Worm (Caenorhabditis elegans) whole organism, L2 larva: Measurements from ENCODE around the gene chil-26.
A peak's percentile ranks its signal among the peaks of the same experiment; 100 is the strongest.

Experiments used
- C34F6.9 ChIP-seq: fragments of 150-350 bp; optimal IDR thresholded peaks from 2 replicates; lab custom pipeline; 2014; ENCODE audit warnings: missing biosample characterization, missing genetic modification characterization
- F13H6.1 ChIP-seq: sonication (generic microtip); optimal IDR thresholded peaks from 2 replicates; lab custom pipeline; 2016; ENCODE audit warnings: missing genetic modification characterization, missing compliant biosample characterization
- Y55F3AM.14 ChIP-seq: fragments of 200-800 bp; sonication (Bioruptor generic); optimal IDR thresholded peaks from 2 replicates; lab custom pipeline; 2018; ENCODE audit warnings: mild to moderate bottlenecking, missing genetic modification characterization, missing compliant biosample characterization
- ZK546.5 ChIP-seq: sonication (generic microtip); optimal IDR thresholded peaks from 2 replicates; lab custom pipeline; 2017; ENCODE audit warnings: missing biosample characterization, missing genetic modification characterization
- alr-1 ChIP-seq: fragments of 150-350 bp; optimal IDR thresholded peaks from 2 replicates; lab custom pipeline; 2014; ENCODE audit warnings: missing biosample characterization, missing genetic modification characterization
- aly-2 ChIP-seq: fragments of 150-350 bp; optimal IDR thresholded peaks from 2 replicates; lab custom pipeline; 2014; ENCODE audit warnings: missing biosample characterization, missing genetic modification characterization
- ama-1 ChIP-seq: fragments of 150-350 bp; optimal IDR thresholded peaks from 2 replicates; lab custom pipeline; 2018; ENCODE audit warnings: inconsistent platforms
- blmp-1 ChIP-seq: sonication (generic microtip); optimal IDR thresholded peaks from 2 replicates; lab custom pipeline; 2017; ENCODE audit warnings: missing genetic modification characterization, mild to moderate bottlenecking, missing compliant biosample characterization, antibody characterized with exemption, moderate library complexity; ENCODE audit not compliant: insufficient read depth
- ceh-16 ChIP-seq: fragments of 150-350 bp; optimal IDR thresholded peaks from 2 replicates; lab custom pipeline; 2014; ENCODE audit warnings: missing biosample characterization, missing genetic modification characterization
- ceh-82 ChIP-seq: fragments of 150-350 bp; optimal IDR thresholded peaks from 2 replicates; lab custom pipeline; 2014; ENCODE audit warnings: missing biosample characterization, missing genetic modification characterization
- crh-2 ChIP-seq: sonication (generic microtip); optimal IDR thresholded peaks from 2 replicates; lab custom pipeline; 2017; ENCODE audit warnings: missing biosample characterization, missing genetic modification characterization
- dmd-4 ChIP-seq: sonication (generic microtip); optimal IDR thresholded peaks from 2 replicates; lab custom pipeline; 2017; ENCODE audit warnings: missing biosample characterization, missing genetic modification characterization
- egl-27 ChIP-seq: sonication (generic microtip); optimal IDR thresholded peaks from 3 replicates; lab custom pipeline; 2017; ENCODE audit warnings: missing biosample characterization, missing genetic modification reagents, missing genetic modification characterization
- elt-1 ChIP-seq: fragments of 150-350 bp; optimal IDR thresholded peaks from 2 replicates; lab custom pipeline; 2014; ENCODE audit warnings: missing biosample characterization, missing genetic modification characterization
- fos-1 ChIP-seq: fragments of 150-350 bp; optimal IDR thresholded peaks from 2 replicates; lab custom pipeline; 2014; ENCODE audit warnings: missing biosample characterization, missing genetic modification characterization
- gmeb-1 ChIP-seq: fragments of 150-350 bp; optimal IDR thresholded peaks from 2 replicates; lab custom pipeline; 2014; ENCODE audit warnings: missing biosample characterization, missing genetic modification characterization
- lin-11 ChIP-seq: fragments of 150-350 bp; sonication (generic microtip); optimal IDR thresholded peaks from 2 replicates; lab custom pipeline; 2014; ENCODE audit warnings: missing biosample characterization, missing genetic modification characterization, inconsistent platforms, mixed read lengths
- lin-39 ChIP-seq: fragments of 150-350 bp; optimal IDR thresholded peaks from 2 replicates; lab custom pipeline; 2014; ENCODE audit warnings: missing biosample characterization, missing genetic modification reagents, missing genetic modification characterization
- lsy-2 ChIP-seq, 2 experiments: fragments of 150-350 bp in 1 of 2; sonication (generic microtip) in 1 of 2; optimal IDR thresholded peaks; 2 replicates each; lab custom pipeline; 2014 to 2017; ENCODE audit warnings: missing biosample characterization in 2 of 2, missing genetic modification characterization in 2 of 2
- mab-5 ChIP-seq: fragments of 150-350 bp; optimal IDR thresholded peaks from 2 replicates; lab custom pipeline; 2014; ENCODE audit warnings: missing biosample characterization, missing genetic modification characterization
- mdl-1 ChIP-seq, 2 experiments: fragments of 150-350 bp in 1 of 2; sonication (generic microtip) in 1 of 2; optimal IDR thresholded peaks; 2 replicates each; lab custom pipeline; 2017; ENCODE audit warnings: missing biosample characterization in 2 of 2, missing genetic modification characterization in 2 of 2
- nhr-11 ChIP-seq: fragments of 150-350 bp; optimal IDR thresholded peaks from 2 replicates; lab custom pipeline; 2014; ENCODE audit warnings: missing biosample characterization, missing genetic modification characterization
- nhr-12 ChIP-seq: fragments of 150-350 bp; optimal IDR thresholded peaks from 2 replicates; lab custom pipeline; 2014; ENCODE audit warnings: missing biosample characterization, missing genetic modification characterization
- nhr-129 ChIP-seq: fragments of 150-350 bp; optimal IDR thresholded peaks from 2 replicates; lab custom pipeline; 2014; ENCODE audit warnings: missing biosample characterization, missing genetic modification characterization
- nhr-21 ChIP-seq: fragments of 150-350 bp; optimal IDR thresholded peaks from 2 replicates; lab custom pipeline; 2014; ENCODE audit warnings: missing biosample characterization, missing genetic modification characterization
- nhr-23 ChIP-seq: fragments of 150-350 bp; optimal IDR thresholded peaks from 2 replicates; lab custom pipeline; 2014; ENCODE audit warnings: missing biosample characterization, missing genetic modification reagents, missing genetic modification characterization
- nhr-237 ChIP-seq: fragments of 150-350 bp; optimal IDR thresholded peaks from 2 replicates; lab custom pipeline; 2014; ENCODE audit warnings: missing biosample characterization, missing genetic modification characterization
- nhr-25 ChIP-seq: fragments of 150-350 bp; sonication (generic microtip); optimal IDR thresholded peaks from 3 replicates; lab custom pipeline; 2014; ENCODE audit warnings: missing biosample characterization, missing genetic modification characterization
- nhr-6 ChIP-seq: fragments of 150-350 bp; optimal IDR thresholded peaks from 2 replicates; lab custom pipeline; 2014; ENCODE audit warnings: missing biosample characterization, missing genetic modification characterization
- nhr-77 ChIP-seq: fragments of 150-350 bp; optimal IDR thresholded peaks from 2 replicates; lab custom pipeline; 2014; ENCODE audit warnings: missing biosample characterization, missing genetic modification characterization
- skn-1 ChIP-seq: sonication (generic microtip); optimal IDR thresholded peaks from 2 replicates; lab custom pipeline; 2017; ENCODE audit warnings: missing biosample characterization, missing genetic modification characterization
- sma-3 ChIP-seq: sonication (generic microtip); optimal IDR thresholded peaks from 2 replicates; lab custom pipeline; 2016; ENCODE audit warnings: missing genetic modification reagents, missing genetic modification characterization, missing compliant biosample characterization
- sma-9 ChIP-seq, 2 experiments: fragments of 150-350 bp in 1 of 2; sonication (generic microtip) in 1 of 2; optimal IDR thresholded peaks; 2 replicates each; lab custom pipeline; 2014 to 2016; ENCODE audit warnings: missing genetic modification characterization in 2 of 2, mild to moderate bottlenecking in 1 of 2, missing biosample characterization in 1 of 2, missing compliant biosample characterization in 1 of 2, missing genetic modification reagents in 1 of 2, moderate library complexity in 1 of 2
- snpc-4 ChIP-seq: fragments of 150-350 bp; optimal IDR thresholded peaks from 2 replicates; lab custom pipeline; 2014; ENCODE audit warnings: missing biosample characterization, missing genetic modification characterization
- unc-55 ChIP-seq: fragments of 150-350 bp; sonication (generic microtip); optimal IDR thresholded peaks from 3 replicates; lab custom pipeline; 2014; ENCODE audit warnings: missing biosample characterization, missing genetic modification reagents, missing genetic modification characterization
- zag-1 ChIP-seq: fragments of 150-350 bp; optimal IDR thresholded peaks from 2 replicates; lab custom pipeline; 2014; ENCODE audit warnings: missing biosample characterization, missing genetic modification characterization
- ztf-11 ChIP-seq: sonication (generic microtip); optimal IDR thresholded peaks from 2 replicates; lab custom pipeline; 2017; ENCODE audit warnings: missing biosample characterization, missing genetic modification characterization
- ztf-4 ChIP-seq: fragments of 150-350 bp; optimal IDR thresholded peaks from 2 replicates; lab custom pipeline; 2014; ENCODE audit warnings: missing biosample characterization, missing genetic modification characterization

The chil-26 gene

ce11 chrII:9483342-9483741, 8.5 kb downstream of the chil-26 start:
- TF ChIP-seq alr-1 (no peak), ama-1 (lab: Kevin White, UChicago) (no peak), skn-1 (tag; lab: Kevin White, UChicago) (no peak), ztf-4 (tag; lab: Kevin White, UChicago) (no peak), egl-27 (tag; lab: Kevin White, UChicago) (no peak), nhr-6 (tag; lab: Kevin White, UChicago) (no peak), nhr-12 (tag; lab: Kevin White, UChicago) (no peak), fos-1 (peak; percentile 67), sma-9 (GFP tag; optimal IDR thresholded peaks at IDR 0.05; lab: Kevin White, UChicago) (peak; percentile 28), sma-9 (tag; optimal IDR thresholded peaks at IDR 0.05; lab: Kevin White, UChicago) (no peak), nhr-129 (tag; lab: Kevin White, UChicago) (no peak), ceh-16 (no peak), nhr-237 (tag; lab: Kevin White, UChicago) (no peak), ztf-11 (no peak)

ce11 chrII:9485081-9485730, 10.4 kb downstream of the chil-26 start:
- TF ChIP-seq nhr-21, result peak; percentile 37
- no peak for TF ChIP-seq nhr-77
- TF ChIP-seq nhr-11 (tag; lab: Kevin White, UChicago), result no peak
- TF ChIP-seq fos-1, result peak; percentile 7
- TF ChIP-seq sma-9 (GFP tag; optimal IDR thresholded peaks at IDR 0.05; lab: Kevin White, UChicago), result peak; percentile 6
- TF ChIP-seq sma-9 (tag; optimal IDR thresholded peaks at IDR 0.05; lab: Kevin White, UChicago), result no peak
- no peak for TF ChIP-seq lin-11
- TF ChIP-seq zag-1 (tag; lab: Kevin White, UChicago), result no peak
- no peak for TF ChIP-seq ztf-4 (tag; lab: Kevin White, UChicago)
- no peak for TF ChIP-seq nhr-23 (tag; lab: Kevin White, UChicago)
- no peak for TF ChIP-seq dmd-4
- no peak for TF ChIP-seq Y55F3AM.14 (GFP tag; lab: Kevin White, UChicago)
- TF ChIP-seq ama-1 (lab: Kevin White, UChicago), result no peak
- no peak for TF ChIP-seq elt-1 (tag; lab: Kevin White, UChicago)
- no peak for TF ChIP-seq aly-2
- TF ChIP-seq mab-5, result no peak
- no peak for TF ChIP-seq lin-39 (tag; lab: Kevin White, UChicago)

ce11 chrII:9487337-9487950, 12.6 kb downstream of the chil-26 start, which contains the start of gene T19H5.4:
Gene T19H5.4 (minus strand): TSS chrII:9487387.
- TF ChIP-seq snpc-4 (no peak), fos-1 (peak; percentile 64), gmeb-1 (tag; lab: Kevin White, UChicago) (peak; percentile 42), egl-27 (tag; lab: Kevin White, UChicago) (peak; percentile 65), ama-1 (lab: Kevin White, UChicago) (no peak), nhr-11 (tag; lab: Kevin White, UChicago) (no peak), F13H6.1 (tag; lab: Kevin White, UChicago) (peak; percentile 54), ceh-16 (no peak), Y55F3AM.14 (GFP tag; lab: Kevin White, UChicago) (peak; percentile 6), sma-9 (GFP tag; optimal IDR thresholded peaks at IDR 0.05; lab: Kevin White, UChicago) (peak; percentile 93), sma-9 (tag; optimal IDR thresholded peaks at IDR 0.05; lab: Kevin White, UChicago) (no peak), C34F6.9 (tag; lab: Kevin White, UChicago) (peak; percentile 2), crh-2 (tag; lab: Kevin White, UChicago) (no peak), ztf-4 (tag; lab: Kevin White, UChicago) (peak; percentile 24), unc-55 (GFP tag; lab: Kevin White, UChicago) (no peak), lsy-2 (tag; optimal IDR thresholded peaks at IDR 0.05; lab: Kevin White, UChicago) (peak in 1 of 2 experiments; percentile 30), blmp-1 (tag; lab: Kevin White, UChicago) (peak; percentile 53), nhr-12 (tag; lab: Kevin White, UChicago) (no peak), lin-11 (peak; percentile 29), nhr-129 (tag; lab: Kevin White, UChicago) (peak; percentile 18), zag-1 (tag; lab: Kevin White, UChicago) (no peak), ceh-82 (tag; lab: Kevin White, UChicago) (no peak), alr-1 (no peak), mdl-1 (tag; optimal IDR thresholded peaks at IDR 0.05; lab: Kevin White, UChicago) (peak; percentile 56 to 59), ztf-11 (no peak), ZK546.5 (no peak), nhr-237 (tag; lab: Kevin White, UChicago) (no peak), aly-2 (no peak), nhr-25 (tag; lab: Kevin White, UChicago) (peak; percentile 57), sma-3 (GFP tag; lab: Kevin White, UChicago) (peak; percentile 61), nhr-6 (tag; lab: Kevin White, UChicago) (no peak), nhr-21 (peak; percentile 64)
